Worm (Caenorhabditis elegans) whole organism, midembryonic: ENCODE results near the gene dop-6.

Experiments
- T22C8.4 ChIP-seq: fragments of 200-800 bp; sonication (Bioruptor generic); IDR thresholded peaks from 2 replicates; pipeline ENCODE4 v1.3.6; 2022; ENCODE audit warnings: missing genetic modification characterization, missing compliant biosample characterization
- cog-1 ChIP-seq: sonication (generic microtip); optimal IDR thresholded peaks from 2 replicates; lab custom pipeline; 2016; ENCODE audit warnings: missing genetic modification characterization, missing compliant biosample characterization
- flt-1 ChIP-seq: fragments of 200-800 bp; sonication (Bioruptor generic); IDR thresholded peaks from 2 replicates; pipeline ENCODE4 v1.3.6; 2022; ENCODE audit warnings: missing genetic modification characterization, missing compliant biosample characterization
- klf-2 ChIP-seq: fragments of 200-800 bp; sonication (Bioruptor generic); conservative IDR thresholded peaks from 2 replicates; pipeline ENCODE4 v1.3.6; 2022; ENCODE audit warnings: missing genetic modification reagents, missing genetic modification characterization, missing compliant biosample characterization
- med-1 ChIP-seq: sonication (generic microtip); optimal IDR thresholded peaks from 2 replicates; lab custom pipeline; 2017; ENCODE audit warnings: missing genetic modification characterization, mild to moderate bottlenecking, missing compliant biosample characterization, antibody characterized with exemption, missing genetic modification reagents; ENCODE audit not compliant: insufficient read depth
- ref-1 ChIP-seq: fragments of 200-800 bp; sonication (Bioruptor generic); conservative IDR thresholded peaks from 2 replicates; pipeline ENCODE4 v1.3.6; 2022; ENCODE audit warnings: missing genetic modification reagents, missing genetic modification characterization, missing compliant biosample characterization
- tab-1 ChIP-seq: fragments of 200-800 bp; sonication (Bioruptor generic); IDR thresholded peaks from 2 replicates; pipeline ENCODE4 v1.3.6; 2022; ENCODE audit warnings: missing genetic modification characterization, missing compliant biosample characterization
- ztf-23 ChIP-seq: fragments of 200-800 bp; sonication (Bioruptor generic); IDR thresholded peaks from 2 replicates; pipeline ENCODE4 v1.3.6; 2022; ENCODE audit warnings: missing genetic modification reagents, missing genetic modification characterization, missing compliant biosample characterization
- ztf-29 ChIP-seq: fragments of 200-800 bp; sonication (Bioruptor generic); IDR thresholded peaks from 2 replicates; pipeline ENCODE4 v1.3.6; 2022; ENCODE audit warnings: missing genetic modification reagents, missing genetic modification characterization, missing compliant biosample characterization

Gene dop-6

DNA sequence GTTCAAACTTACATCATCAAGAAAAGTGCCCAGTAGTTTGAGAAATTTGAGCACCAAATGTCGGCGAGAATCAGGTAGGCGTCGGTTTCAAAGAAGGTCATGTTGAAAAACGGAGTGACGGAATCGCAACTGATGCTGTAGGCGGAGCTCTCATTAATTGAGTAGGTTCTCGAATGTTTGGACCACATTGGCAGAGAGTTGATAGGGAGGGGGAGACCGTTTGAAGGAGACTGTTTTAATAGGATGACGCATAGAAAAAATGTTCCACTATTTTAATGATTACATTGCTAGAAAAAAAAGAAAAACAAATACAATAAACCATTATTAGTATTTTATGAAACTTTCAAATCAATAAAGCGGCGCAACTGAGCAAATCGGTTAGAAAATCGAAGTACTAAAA lies 42.5 kb downstream of the dop-6 start, which contains the start of gene F14H12.17:
Gene F14H12.17 (minus strand): TSS at position 101 of the 400 bp plus-strand sequence.
- TF ChIP-seq med-1 (no peak), T22C8.4 (GFP tag; lab: Robert Waterston, UW) (no peak), flt-1 (GFP tag; lab: Robert Waterston, UW) (no peak), ztf-29 (GFP tag; lab: Robert Waterston, UW) (no peak), klf-2 (no peak), cog-1 (no peak), ztf-23 (GFP tag; lab: Robert Waterston, UW) (no peak), tab-1 (GFP tag; lab: Robert Waterston, UW) (no peak), ref-1 (GFP tag; lab: Robert Waterston, UW) (no peak)

DNA sequence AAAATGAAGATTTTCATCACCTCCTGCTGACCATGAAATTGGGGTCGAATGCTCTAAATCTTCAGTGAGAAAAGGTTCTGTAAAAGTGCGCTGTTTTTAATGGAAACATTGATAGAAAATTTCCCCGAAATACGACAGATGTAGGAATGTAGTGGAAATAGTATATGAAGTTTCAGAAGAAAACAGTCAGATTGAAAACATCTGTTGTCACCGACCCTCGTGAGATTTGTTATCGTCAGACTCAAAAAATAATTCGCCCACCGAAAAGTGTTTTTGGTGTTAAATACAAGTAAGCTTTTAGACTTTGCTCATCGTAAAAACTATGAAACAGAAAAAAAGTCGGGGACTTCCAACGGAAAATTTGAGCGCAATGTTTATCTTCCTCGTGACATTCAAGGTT lies 44.2 kb downstream of the dop-6 start, which contains the start of gene F14H12.8:
Gene F14H12.8 (minus strand): TSS at position 101 of the 400 bp plus-strand sequence.
- no peak for TF ChIP-seq cog-1
- TF ChIP-seq ztf-23 (GFP tag; lab: Robert Waterston, UW) = no peak

DNA sequence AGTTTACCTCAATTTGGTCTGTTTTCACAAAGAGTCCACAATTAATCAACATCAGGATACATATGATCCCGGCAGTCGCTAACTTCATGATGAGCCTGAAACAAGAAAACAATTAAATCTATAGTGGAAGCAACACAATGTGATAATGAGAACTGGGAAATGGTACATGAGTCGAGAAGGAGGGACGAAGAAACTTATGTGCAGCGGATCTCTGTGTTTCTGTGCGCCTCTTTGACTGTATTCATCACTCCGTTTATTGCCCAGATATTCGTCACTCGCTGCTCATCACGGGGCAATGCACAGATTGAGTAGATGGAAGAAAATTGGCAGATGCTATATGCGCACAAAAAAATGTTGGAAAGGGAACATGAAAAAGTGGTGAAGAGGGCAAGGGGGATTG lies 45.6 kb downstream of the dop-6 start, which contains the start of gene R160.3:
Gene R160.3 (minus strand): TSS at position 101 of the 400 bp plus-strand sequence.
- TF ChIP-seq ref-1 (GFP tag; lab: Robert Waterston, UW) = no peak
- no peak for TF ChIP-seq tab-1 (GFP tag; lab: Robert Waterston, UW)
- TF ChIP-seq med-1 = no peak
- no peak for TF ChIP-seq T22C8.4 (GFP tag; lab: Robert Waterston, UW)
- TF ChIP-seq ztf-29 (GFP tag; lab: Robert Waterston, UW) = no peak
- no peak for TF ChIP-seq flt-1 (GFP tag; lab: Robert Waterston, UW)
- TF ChIP-seq klf-2 = no peak
- TF ChIP-seq ztf-23 (GFP tag; lab: Robert Waterston, UW) = no peak
- no peak for TF ChIP-seq cog-1

DNA sequence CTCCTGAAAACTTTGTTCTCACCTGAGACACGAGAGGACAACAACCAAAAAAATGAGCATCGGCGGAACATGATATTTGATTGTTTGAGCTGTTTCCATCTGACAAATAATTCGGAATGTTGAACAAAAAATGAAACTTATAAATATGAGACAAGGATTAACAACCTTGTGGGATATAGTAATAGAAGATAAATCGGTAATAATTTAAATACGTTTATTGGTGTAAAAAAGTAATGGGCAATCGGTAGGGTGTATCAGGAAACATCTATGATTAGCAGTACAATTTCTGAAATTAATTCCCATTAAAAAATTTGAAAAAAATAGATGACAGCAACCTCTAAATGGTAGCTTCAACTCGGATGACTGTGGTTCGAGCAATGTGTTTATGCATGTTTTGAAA lies 46.8 kb downstream of the dop-6 start, which contains the start of gene R160.10:
Gene R160.10 (minus strand): TSS at position 101 of the 400 bp plus-strand sequence.
- TF ChIP-seq ztf-29 (GFP tag; lab: Robert Waterston, UW) (no peak), med-1 (no peak)

DNA sequence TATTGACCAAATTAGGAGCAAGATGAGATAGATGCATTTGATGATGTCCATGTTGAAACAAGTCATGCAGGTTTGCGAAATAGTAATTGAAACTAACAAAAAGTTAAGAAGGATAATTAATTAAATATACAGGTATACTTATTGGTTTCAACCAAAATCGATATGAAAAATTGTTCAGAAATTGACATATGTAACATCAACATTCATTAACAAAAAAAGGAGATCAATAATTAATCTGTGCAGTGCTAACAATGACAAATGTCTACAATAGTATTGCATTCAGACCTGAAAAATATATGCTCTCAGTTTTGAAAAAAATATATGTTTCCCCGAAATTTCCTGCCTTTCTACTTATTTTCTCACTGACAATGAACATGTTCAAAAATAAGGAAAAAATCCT lies 48.1 kb downstream of the dop-6 start, which contains the start of gene R160.4:
Gene R160.4 (minus strand): TSS at position 101 of the 400 bp plus-strand sequence.
- no peak for TF ChIP-seq tab-1 (GFP tag; lab: Robert Waterston, UW)
- TF ChIP-seq ztf-23 (GFP tag; lab: Robert Waterston, UW) = no peak
- TF ChIP-seq med-1 = no peak
- no peak for TF ChIP-seq klf-2
- no peak for TF ChIP-seq T22C8.4 (GFP tag; lab: Robert Waterston, UW)
- TF ChIP-seq ref-1 (GFP tag; lab: Robert Waterston, UW) = no peak
- no peak for TF ChIP-seq flt-1 (GFP tag; lab: Robert Waterston, UW)
- TF ChIP-seq cog-1 = no peak
- TF ChIP-seq ztf-29 (GFP tag; lab: Robert Waterston, UW) = no peak

DNA sequence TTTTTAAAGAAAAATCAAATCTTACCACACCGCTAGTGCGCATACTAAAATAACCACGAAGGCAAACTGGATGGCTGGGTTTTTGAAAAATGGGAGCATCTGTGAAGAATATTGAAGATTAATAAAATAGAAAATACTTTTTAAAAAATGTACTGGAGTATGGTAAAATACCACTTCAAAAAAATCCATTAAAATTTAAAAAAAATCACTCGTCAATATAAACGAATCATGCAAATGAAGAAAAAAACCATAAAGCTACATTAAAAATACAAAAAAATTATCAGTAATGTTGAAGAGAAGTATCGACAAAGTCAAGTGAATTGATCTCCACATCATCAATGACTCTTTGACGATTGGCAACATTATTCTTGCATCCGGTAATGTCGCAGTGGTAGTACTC lies 50.1 kb downstream of the dop-6 start, which contains the start of gene R160.5:
Gene R160.5 (minus strand): TSS at position 101 of the 400 bp plus-strand sequence.
- TF ChIP-seq med-1 (no peak), cog-1 (no peak), klf-2 (no peak), T22C8.4 (GFP tag; lab: Robert Waterston, UW) (no peak), flt-1 (GFP tag; lab: Robert Waterston, UW) (no peak), ref-1 (GFP tag; lab: Robert Waterston, UW) (no peak), ztf-23 (GFP tag; lab: Robert Waterston, UW) (no peak), ztf-29 (GFP tag; lab: Robert Waterston, UW) (no peak), tab-1 (GFP tag; lab: Robert Waterston, UW) (no peak)

DNA sequence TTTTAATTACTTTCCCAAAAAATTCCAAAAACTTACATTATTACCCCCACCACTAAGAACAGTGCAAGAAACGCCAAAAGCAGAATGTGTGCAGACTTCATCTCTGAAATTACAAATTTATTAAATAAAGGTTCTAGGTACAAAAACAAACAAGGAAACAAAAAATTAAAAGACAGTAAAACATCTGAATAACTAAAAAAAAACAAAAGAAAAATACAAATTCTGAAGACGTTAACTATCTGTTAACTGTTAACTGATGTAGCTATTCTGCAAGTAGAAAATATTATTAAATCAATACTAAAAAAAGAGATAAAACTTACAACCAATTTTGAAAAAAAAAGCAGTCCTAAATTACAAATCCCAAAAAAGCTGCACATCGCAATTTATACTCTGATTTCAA lies 50.8 kb downstream of the dop-6 start, which contains the start of gene R160.13:
Gene R160.13 (minus strand): TSS at position 101 of the 400 bp plus-strand sequence.
- TF ChIP-seq cog-1 (no peak), tab-1 (GFP tag; lab: Robert Waterston, UW) (no peak), T22C8.4 (GFP tag; lab: Robert Waterston, UW) (no peak), ztf-29 (GFP tag; lab: Robert Waterston, UW) (no peak), ref-1 (GFP tag; lab: Robert Waterston, UW) (no peak), flt-1 (GFP tag; lab: Robert Waterston, UW) (no peak), ztf-23 (GFP tag; lab: Robert Waterston, UW) (no peak), klf-2 (no peak), med-1 (no peak)

DNA sequence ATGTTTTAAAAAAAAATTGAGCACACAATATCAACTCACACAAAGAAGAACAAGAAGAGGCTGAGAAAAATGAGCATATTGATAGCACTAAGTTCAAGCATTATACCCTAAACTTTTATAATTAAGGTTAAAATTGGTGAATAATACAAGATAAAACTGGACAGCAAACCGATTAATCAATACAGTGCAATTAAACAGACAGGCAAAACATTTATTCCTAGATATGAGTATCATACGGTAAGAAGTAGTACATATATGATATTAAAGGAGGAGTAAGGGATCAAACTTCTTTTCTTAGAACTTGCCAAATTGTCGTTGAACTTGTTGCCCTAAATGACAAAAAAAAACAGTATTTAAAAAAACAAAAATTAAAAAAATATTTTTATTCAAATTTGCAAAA lies 51.3 kb downstream of the dop-6 start, which contains the start of gene R160.14:
Gene R160.14 (minus strand): TSS at position 101 of the 400 bp plus-strand sequence.
- TF ChIP-seq tab-1 (GFP tag; lab: Robert Waterston, UW) (no peak), T22C8.4 (GFP tag; lab: Robert Waterston, UW) (no peak), ztf-23 (GFP tag; lab: Robert Waterston, UW) (no peak)

DNA sequence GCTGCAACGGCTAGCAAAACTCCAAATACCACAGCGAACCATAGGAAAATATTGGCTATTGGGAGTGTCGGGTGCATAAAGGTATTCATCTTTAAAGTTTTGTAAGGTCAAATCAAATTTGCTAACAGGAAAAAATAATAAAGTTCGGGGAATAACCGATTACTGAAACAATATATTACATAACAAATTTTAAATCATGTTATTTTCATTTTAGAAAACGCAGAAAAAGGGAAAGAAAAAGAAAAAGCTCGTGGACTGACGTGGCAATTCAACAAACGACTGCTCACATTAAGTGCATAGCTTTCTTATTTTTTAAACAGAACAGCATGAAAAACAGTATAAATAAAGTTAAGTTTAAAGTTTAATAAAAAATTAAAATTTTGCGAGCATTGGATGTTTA lies 52.5 kb downstream of the dop-6 start, which contains the start of gene R160.6:
Gene R160.6 (minus strand): TSS at position 101 of the 400 bp plus-strand sequence.
- no peak for TF ChIP-seq cog-1

DNA sequence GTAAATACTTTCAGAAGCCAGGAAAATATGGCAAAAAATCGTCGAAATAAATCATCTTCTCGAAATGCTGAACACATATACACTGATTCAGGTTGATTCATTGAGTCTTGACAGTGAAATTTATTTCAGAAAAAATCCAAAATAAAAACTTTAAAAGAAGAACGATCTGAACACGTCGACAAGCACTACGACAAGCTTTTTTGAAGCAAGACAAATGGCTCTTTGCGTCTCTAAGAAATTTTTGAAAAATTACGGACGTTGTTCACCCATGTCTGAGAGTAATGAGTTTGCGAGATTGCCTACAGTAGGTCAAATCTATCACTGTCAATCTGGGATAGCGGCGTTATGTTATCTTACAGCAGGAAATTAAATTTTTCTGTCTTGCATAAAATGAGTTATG lies 56.1 kb downstream of the dop-6 start, which contains the start of gene R160.2:
Gene R160.2 (minus strand): TSS at position 101 of the 400 bp plus-strand sequence.
- TF ChIP-seq klf-2 (no peak), ztf-29 (GFP tag; lab: Robert Waterston, UW) (no peak), cog-1 (no peak), T22C8.4 (GFP tag; lab: Robert Waterston, UW) (no peak), ref-1 (GFP tag; lab: Robert Waterston, UW) (no peak), med-1 (no peak), flt-1 (GFP tag; lab: Robert Waterston, UW) (no peak), ztf-23 (GFP tag; lab: Robert Waterston, UW) (no peak), tab-1 (GFP tag; lab: Robert Waterston, UW) (no peak)
